Fruit fly (Drosophila melanogaster): Measurements from ENCODE around the gene OtopLa.

OtopLa gene

dm6 chrX:5672243-5673051 lies 24.2 kb upstream of the OtopLa start, which contains the start of gene RpL35 (continued):
- TF ChIP-seq sens (GFP tag) (peak; percentile 81), Ptx1 (GFP tag; IDR thresholded peaks at IDR 0.05) (peak; percentile 29; the same call in 1 of the 2 replicates), twi (tag; optimal IDR thresholded peaks at IDR 0.05) (no peak), zfh1 (GFP tag; IDR thresholded peaks at IDR 0.05) (peak; percentile 47; the same call in 1 of the 3 replicates), NC2β (GFP tag; optimal IDR thresholded peaks at IDR 0.05) (peak; percentile 69), H2.0 (GFP tag; IDR thresholded peaks at IDR 0.05) (no peak), CG6791 (GFP tag; IDR thresholded peaks at IDR 0.05; ENCODE audit: partially characterized antibody) (no peak; the same call in 2 of the 3 replicates), CG10565 (GFP tag; optimal IDR thresholded peaks at IDR 0.05) (no peak), dmrt99B (tag; optimal IDR thresholded peaks at IDR 0.05) (no peak), CG4360 (GFP tag; IDR thresholded peaks at IDR 0.05) (no peak), salm (tag; optimal IDR thresholded peaks at IDR 0.05) (peak; percentile 33), Mad (GFP tag; optimal IDR thresholded peaks at IDR 0.05) (no peak), CG17385 (GFP tag; optimal IDR thresholded peaks at IDR 0.05) (peak; percentile 96), CG12236 (GFP tag; optimal IDR thresholded peaks at IDR 0.05) (peak; percentile 17), gfzf (GFP tag; optimal IDR thresholded peaks at IDR 0.05) (peak; percentile 59), pum (GFP tag; optimal IDR thresholded peaks at IDR 0.05) (peak; percentile 20), BtbVII (GFP tag; optimal IDR thresholded peaks at IDR 0.05) (peak; percentile 73), Dbx (GFP tag; IDR thresholded peaks at IDR 0.05) (0 out of 3 replicates have a peak, but pooled peaks have one; percentile 6), CG18619 (GFP tag; optimal IDR thresholded peaks at IDR 0.05) (peak; percentile 33), CG9797 (GFP tag; optimal IDR thresholded peaks at IDR 0.05) (peak; percentile 46), Oli (tag; optimal IDR thresholded peaks at IDR 0.05) (peak; percentile 2), CG11247 (GFP tag; IDR thresholded peaks at IDR 0.05) (peak; percentile 27; the same call in 1 of the 2 replicates), CG1024 (GFP tag; IDR thresholded peaks at IDR 0.05) (no peak), CG3407 (GFP tag; optimal IDR thresholded peaks at IDR 0.05) (no peak), CG1792 (GFP tag; optimal IDR thresholded peaks at IDR 0.05) (no peak), Dad (GFP tag; optimal IDR thresholded peaks at IDR 0.05) (peak; percentile 33), CG7556 (GFP tag; optimal IDR thresholded peaks at IDR 0.05) (peak; percentile 7), pnt (GFP tag; optimal IDR thresholded peaks at IDR 0.05) (no peak), gcm2 (GFP tag; optimal IDR thresholded peaks at IDR 0.05) (peak; percentile 26), gem (tag; optimal IDR thresholded peaks at IDR 0.05) (peak; percentile 18), vvl (GFP tag; IDR thresholded peaks at IDR 0.05) (peak; percentile 51; the same call in 1 of the 2 replicates), kni (GFP tag; optimal IDR thresholded peaks at IDR 0.05) (peak; percentile 68), nerfin-2 (GFP tag; IDR thresholded peaks at IDR 0.05; ENCODE audit: partially characterized antibody) (no peak), CG14014 (GFP tag; IDR thresholded peaks at IDR 0.05) (peak; percentile 18; the same call in 1 of the 2 replicates), sim (GFP tag; IDR thresholded peaks at IDR 0.05) (0 out of 2 replicates have a peak, but pooled peaks have one; percentile 17), Hmx (GFP tag; optimal IDR thresholded peaks at IDR 0.05) (no peak), CG2120 (GFP tag; optimal IDR thresholded peaks at IDR 0.05) (peak; percentile 23), CG11456 (GFP tag; IDR thresholded peaks at IDR 0.05) (0 out of 3 replicates have a peak, but pooled peaks have one; percentile 68), en (GFP tag; optimal IDR thresholded peaks at IDR 0.05) (peak; percentile 52), CG12391 (tag; optimal IDR thresholded peaks at IDR 0.05) (peak; percentile 38), pita (GFP tag; optimal IDR thresholded peaks at IDR 0.05) (no peak), bab2 (GFP tag; optimal IDR thresholded peaks at IDR 0.05) (peak; percentile 8), CG17359 (tag; optimal IDR thresholded peaks at IDR 0.05) (peak; percentile 37), CG10209 (GFP tag; optimal IDR thresholded peaks at IDR 0.05) (peak; percentile 6), CrebB (tag; optimal IDR thresholded peaks at IDR 0.05) (peak; percentile 44), CG13775 (GFP tag; optimal IDR thresholded peaks at IDR 0.05) (peak; percentile 22), CG17912 (GFP tag; optimal IDR thresholded peaks at IDR 0.05) (peak; percentile 19), Jarid2 (GFP tag; optimal IDR thresholded peaks at IDR 0.05) (peak; percentile 24), CG32767 (GFP tag; IDR thresholded peaks at IDR 0.05) (no peak)
